Fruit fly (Drosophila melanogaster) whole organism, embryonic: ENCODE measurements around the gene cwo.

Experiments used
- Hsf ChIP-seq: fragments of 200-800 bp; sonication (Bioruptor generic); optimal IDR thresholded peaks from 3 replicates; lab custom pipeline; 2016; ENCODE audit warnings: missing biosample characterization, missing genetic modification characterization
- sc ChIP-seq, 3 experiments: fragments of >200 bp in 2 of 3; fragments of 200-800 bp in 1 of 3; sonication (Bioruptor generic) in 1 of 3; optimal IDR thresholded peaks; 2 replicates in 2 of 3; 3 replicates in 1 of 3; lab custom pipeline; 2017; ENCODE audit warnings: mild to moderate bottlenecking in 1 of 3, missing biosample characterization in 1 of 3, missing genetic modification characterization in 1 of 3, missing genetic modification reagents in 1 of 3

DNA sequence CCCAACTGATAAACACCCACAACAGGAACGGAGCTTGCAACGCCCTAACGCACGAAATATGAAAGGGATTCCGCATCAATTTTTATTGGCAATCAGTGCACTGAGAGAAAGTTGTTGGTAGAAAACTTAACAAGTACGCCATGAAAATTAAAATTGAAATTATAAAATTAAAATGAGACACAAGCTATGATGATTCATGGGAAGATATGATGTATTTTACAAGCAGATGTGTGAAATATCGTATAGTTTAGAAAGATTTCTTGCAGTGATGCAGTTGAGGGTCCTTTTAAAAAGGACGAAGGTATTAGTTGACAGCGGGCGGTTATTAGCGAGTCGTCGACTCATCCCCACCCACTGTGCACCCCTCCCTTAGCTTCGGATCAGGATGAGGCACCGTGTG lies 17.6 kb upstream of the cwo start:
- no peak for TF ChIP-seq Hsf
- TF ChIP-seq sc (optimal IDR thresholded peaks at IDR 0.05; lab: Kevin White, UChicago): no peak
- TF ChIP-seq sc (GFP tag; optimal IDR thresholded peaks at IDR 0.05; lab: Kevin White, UChicago): no peak
